Fruit fly (Drosophila melanogaster) whole organism, wandering third instar larva: Measurements from ENCODE around the gene mon2.

Source experiments
- Abd-B ChIP-seq: fragments of >200 bp; optimal IDR thresholded peaks from 2 replicates; lab custom pipeline; 2017; ENCODE audit warnings: missing biosample characterization, missing genetic modification characterization
- Dfd ChIP-seq: fragments of >200 bp; optimal IDR thresholded peaks from 2 replicates; lab custom pipeline; 2017; ENCODE audit warnings: missing biosample characterization, missing genetic modification characterization
- Hr78 ChIP-seq: fragments of >200 bp; optimal IDR thresholded peaks from 2 replicates; lab custom pipeline; 2017; ENCODE audit warnings: missing biosample characterization, missing genetic modification characterization
- Mio ChIP-seq: sonication (Bioruptor generic); optimal IDR thresholded peaks from 2 replicates; lab custom pipeline; 2016; ENCODE audit warnings: missing biosample characterization, missing genetic modification characterization
- Sp1 ChIP-seq: fragments of 200-800 bp; sonication (Bioruptor generic); optimal IDR thresholded peaks from 3 replicates; lab custom pipeline; 2019; ENCODE audit warnings: missing biosample characterization, mild to moderate bottlenecking, missing genetic modification characterization, moderate library complexity
- Vsx2 ChIP-seq: fragments of 200-300, 225-300 bp; sonication (Bioruptor generic); optimal IDR thresholded peaks from 2 replicates; lab custom pipeline; 2018; ENCODE audit warnings: missing biosample characterization, missing genetic modification characterization; ENCODE audit not compliant: partially characterized antibody
- dl ChIP-seq, 2 experiments: fragments of 175-275, 200-275 bp in 1 of 2; fragments of 200-275 bp in 1 of 2; sonication (Bioruptor generic); optimal IDR thresholded peaks; lab custom pipeline; 2018; ENCODE audit warnings: mild to moderate bottlenecking in 2 of 2, missing biosample characterization in 2 of 2, missing genetic modification characterization in 2 of 2, moderate library complexity in 2 of 2; ENCODE audit not compliant: partially characterized antibody in 2 of 2, insufficient read depth in 1 of 2
- dmrt93B ChIP-seq: fragments of 200-800 bp; sonication (Bioruptor generic); optimal IDR thresholded peaks from 2 replicates; lab custom pipeline; 2018; ENCODE audit warnings: missing biosample characterization, mild to moderate bottlenecking, missing genetic modification characterization
- ey ChIP-seq: fragments of 200-800 bp; sonication (Bioruptor generic); optimal IDR thresholded peaks from 2 replicates; lab custom pipeline; 2016; ENCODE audit warnings: missing biosample characterization, missing genetic modification characterization
- lola ChIP-seq: fragments of >200 bp; optimal IDR thresholded peaks from 2 replicates; lab custom pipeline; 2017; ENCODE audit warnings: missing biosample characterization, missing genetic modification characterization
- pan ChIP-seq: fragments of >200 bp; optimal IDR thresholded peaks from 2 replicates; lab custom pipeline; 2017
- psq ChIP-seq: fragments of 200-800 bp; sonication (Bioruptor generic); optimal IDR thresholded peaks from 3 replicates; lab custom pipeline; 2017; ENCODE audit warnings: missing biosample characterization, mild to moderate bottlenecking, missing genetic modification characterization, moderate library complexity
- sv ChIP-seq: fragments of 200-800 bp; sonication (Bioruptor generic); optimal IDR thresholded peaks from 3 replicates; lab custom pipeline; 2016; ENCODE audit warnings: missing biosample characterization, missing genetic modification characterization

DNA sequence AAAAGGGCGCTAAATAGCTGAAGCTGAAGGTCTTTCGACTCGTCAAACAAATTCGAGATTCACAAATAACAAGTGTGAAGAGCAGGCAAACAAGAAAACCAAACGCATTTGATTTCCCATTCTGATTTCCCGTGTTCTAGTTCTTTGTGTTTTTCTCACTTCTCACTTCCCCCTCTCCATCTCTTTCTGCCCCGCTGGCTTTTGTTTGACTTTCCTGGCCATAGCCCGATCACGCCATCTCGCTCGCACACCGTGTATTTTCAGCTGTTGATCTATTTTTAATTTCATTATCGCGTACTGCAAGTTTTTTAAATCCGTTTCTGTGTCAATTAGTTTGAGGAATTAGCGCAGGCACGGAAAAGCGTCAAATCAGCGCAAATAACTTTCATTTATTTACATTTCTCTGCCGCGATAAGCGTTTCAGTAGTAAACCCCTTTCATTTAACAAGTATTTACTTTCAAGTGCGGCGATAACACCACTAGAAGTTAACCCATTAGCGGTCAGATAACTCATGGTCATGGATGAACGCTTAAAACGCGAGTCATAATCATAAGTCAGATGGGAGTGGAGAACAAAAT is 39.9 kb upstream of the mon2 start:
- TF ChIP-seq lola (GFP tag; lab: Kevin White, UChicago) (no peak), psq (GFP tag; lab: Kevin White, UChicago) (no peak), Hr78 (GFP tag; lab: Kevin White, UChicago) (no peak), ey (GFP tag; lab: Kevin White, UChicago) (no peak), Dfd (GFP tag; lab: Kevin White, UChicago) (no peak), dl (GFP tag; optimal IDR thresholded peaks at IDR 0.05; lab: Kevin White, UChicago; ENCODE audit: insufficient read depth in 1 of 2, partially characterized antibody in 2 of 2) (peak in 1 of 2 experiments; percentile 3), dmrt93B (no peak), sv (GFP tag; lab: Kevin White, UChicago) (no peak), Vsx2 (GFP tag; lab: Kevin White, UChicago) (no peak), Sp1 (GFP tag; lab: Kevin White, UChicago) (no peak), pan (lab: Kevin White, UChicago) (no peak), Abd-B (GFP tag; lab: Kevin White, UChicago) (no peak), Mio (GFP tag; lab: Kevin White, UChicago) (no peak)
